Fruit fly (Drosophila melanogaster) whole organism, prepupa: ENCODE measurements around the gene E5.
A peak's percentile ranks its signal among the peaks of the same experiment; 100 is the strongest.

ENCODE experiments used
- CG31627 ChIP-seq: fragments of 200-800 bp; sonication (Bioruptor generic); optimal IDR thresholded peaks from 3 replicates; lab custom pipeline; 2016; ENCODE audit warnings: missing biosample characterization, missing genetic modification characterization
- CG34406 ChIP-seq: fragments of 200-800 bp; sonication (Bioruptor generic); optimal IDR thresholded peaks from 3 replicates; lab custom pipeline; 2016; ENCODE audit warnings: missing biosample characterization, missing genetic modification characterization
- CG7368 ChIP-seq: fragments of 200-800 bp; sonication (Bioruptor generic); optimal IDR thresholded peaks from 3 replicates; lab custom pipeline; 2016; ENCODE audit warnings: missing biosample characterization, missing genetic modification characterization

DNA sequence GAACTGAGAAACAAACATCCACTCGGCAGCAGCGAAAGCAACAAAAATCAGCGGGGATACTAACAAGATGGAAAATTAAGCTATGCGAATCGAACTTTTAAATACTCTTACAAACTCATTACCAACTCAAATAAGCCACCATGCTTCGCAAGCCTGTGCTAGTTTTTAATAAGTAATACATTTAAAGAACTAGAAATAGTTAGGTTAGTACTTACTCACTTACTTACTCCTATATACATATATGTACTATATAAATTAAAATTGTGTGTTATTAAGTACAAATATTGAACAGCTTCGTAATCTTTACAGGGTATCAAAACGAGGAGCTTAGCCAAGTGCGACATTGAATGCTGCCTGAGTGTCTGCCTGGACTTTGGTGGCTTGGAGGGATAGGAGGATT is 23.7 kb downstream of the E5 start:
- TF ChIP-seq CG34406 (GFP tag; lab: Kevin White, UChicago) (peak; percentile 38), CG7368 (no peak), CG31627 (GFP tag; lab: Kevin White, UChicago) (no peak)
